Worm (Caenorhabditis elegans) whole organism, L4 larva: ENCODE data around the gene C17F4.12.

Experiments used
- ZK546.5 ChIP-seq, 2 experiments: sonication (generic microtip); optimal IDR thresholded peaks; 2 replicates each; lab custom pipeline; 2017; ENCODE audit warnings: missing biosample characterization in 2 of 2, missing genetic modification characterization in 2 of 2
- ama-1 ChIP-seq: fragments of 150-350 bp; optimal IDR thresholded peaks from 2 replicates; lab custom pipeline; 2014; ENCODE audit warnings: inconsistent platforms, mixed read lengths
- attf-4 ChIP-seq: sonication (generic microtip); optimal IDR thresholded peaks from 3 replicates; lab custom pipeline; 2017; ENCODE audit warnings: missing biosample characterization, missing genetic modification characterization
- egl-27 ChIP-seq: sonication (generic microtip); optimal IDR thresholded peaks from 3 replicates; lab custom pipeline; 2017; ENCODE audit warnings: missing biosample characterization, missing genetic modification reagents, missing genetic modification characterization
- fos-1 ChIP-seq: fragments of 150-350 bp; optimal IDR thresholded peaks from 2 replicates; lab custom pipeline; 2014; ENCODE audit warnings: missing biosample characterization, missing genetic modification characterization
- lin-13 ChIP-seq: fragments of 150-350 bp; optimal IDR thresholded peaks from 2 replicates; lab custom pipeline; 2014; ENCODE audit warnings: missing biosample characterization, missing genetic modification reagents, missing genetic modification characterization
- lin-15B ChIP-seq: fragments of 150-350 bp; sonication (generic microtip); optimal IDR thresholded peaks from 3 replicates; lab custom pipeline; 2014; ENCODE audit warnings: missing biosample characterization, missing genetic modification characterization
- pha-4 ChIP-seq, 2 experiments: fragments of 150-350 bp in 1 of 2; fragments of 200-800 bp in 1 of 2; sonication (Bioruptor generic) in 1 of 2; IDR thresholded peaks in 1 of 2; optimal IDR thresholded peaks in 1 of 2; 2 replicates each; pipeline versions ENCODE4 v1.3.6 to Lab custom; 2014 to 2022; ENCODE audit warnings: missing genetic modification characterization in 2 of 2, missing genetic modification reagents in 2 of 2, missing biosample characterization in 1 of 2, missing compliant biosample characterization in 1 of 2
- set-16 ChIP-seq: fragments of 200-800 bp; sonication (Bioruptor generic); IDR thresholded peaks from 2 replicates; pipeline ENCODE4 v1.3.6; 2022; ENCODE audit warnings: missing genetic modification reagents, missing genetic modification characterization, missing compliant biosample characterization
- skn-1 ChIP-seq: fragments of 150-350 bp; optimal IDR thresholded peaks from 2 replicates; lab custom pipeline; 2014; ENCODE audit warnings: missing biosample characterization, missing genetic modification characterization
- snpc-4 ChIP-seq: fragments of 150-350 bp; optimal IDR thresholded peaks from 2 replicates; lab custom pipeline; 2014; ENCODE audit warnings: missing biosample characterization, missing genetic modification characterization
- unc-130 ChIP-seq: sonication (generic microtip); optimal IDR thresholded peaks from 2 replicates; lab custom pipeline; 2016; ENCODE audit warnings: missing genetic modification reagents, missing genetic modification characterization, missing compliant biosample characterization

ce11 chrII:3220723-3221122 is 23.2 kb downstream of the C17F4.12 start, which contains the start of gene ZC239.22:
- no peak for TF ChIP-seq egl-27 (tag; lab: Kevin White, UChicago)
- TF ChIP-seq pha-4 (GFP tag; IDR thresholded peaks at IDR 0.05; lab: Robert Waterston, UW): no peak
- TF ChIP-seq pha-4 (tag; optimal IDR thresholded peaks at IDR 0.05; lab: Kevin White, UChicago): no peak
- no peak for TF ChIP-seq fos-1 (tag; lab: Kevin White, UChicago)
- TF ChIP-seq ZK546.5 (tag; optimal IDR thresholded peaks at IDR 0.05; lab: Kevin White, UChicago): no peak
- no peak for TF ChIP-seq snpc-4
- TF ChIP-seq unc-130 (GFP tag; lab: Kevin White, UChicago): no peak
- no peak for TF ChIP-seq skn-1
- TF ChIP-seq ama-1 (lab: Kevin White, UChicago): no peak
- TF ChIP-seq set-16: no peak
- TF ChIP-seq lin-13 (GFP tag; lab: Kevin White, UChicago): no peak
- TF ChIP-seq attf-4 (tag; lab: Kevin White, UChicago): no peak
- no peak for TF ChIP-seq lin-15B
